Fruit fly (Drosophila melanogaster): ENCODE data around the gene CG3436.
A peak's percentile ranks its signal among the peaks of the same experiment; 100 is the strongest.

The CG3436 gene

DNA sequence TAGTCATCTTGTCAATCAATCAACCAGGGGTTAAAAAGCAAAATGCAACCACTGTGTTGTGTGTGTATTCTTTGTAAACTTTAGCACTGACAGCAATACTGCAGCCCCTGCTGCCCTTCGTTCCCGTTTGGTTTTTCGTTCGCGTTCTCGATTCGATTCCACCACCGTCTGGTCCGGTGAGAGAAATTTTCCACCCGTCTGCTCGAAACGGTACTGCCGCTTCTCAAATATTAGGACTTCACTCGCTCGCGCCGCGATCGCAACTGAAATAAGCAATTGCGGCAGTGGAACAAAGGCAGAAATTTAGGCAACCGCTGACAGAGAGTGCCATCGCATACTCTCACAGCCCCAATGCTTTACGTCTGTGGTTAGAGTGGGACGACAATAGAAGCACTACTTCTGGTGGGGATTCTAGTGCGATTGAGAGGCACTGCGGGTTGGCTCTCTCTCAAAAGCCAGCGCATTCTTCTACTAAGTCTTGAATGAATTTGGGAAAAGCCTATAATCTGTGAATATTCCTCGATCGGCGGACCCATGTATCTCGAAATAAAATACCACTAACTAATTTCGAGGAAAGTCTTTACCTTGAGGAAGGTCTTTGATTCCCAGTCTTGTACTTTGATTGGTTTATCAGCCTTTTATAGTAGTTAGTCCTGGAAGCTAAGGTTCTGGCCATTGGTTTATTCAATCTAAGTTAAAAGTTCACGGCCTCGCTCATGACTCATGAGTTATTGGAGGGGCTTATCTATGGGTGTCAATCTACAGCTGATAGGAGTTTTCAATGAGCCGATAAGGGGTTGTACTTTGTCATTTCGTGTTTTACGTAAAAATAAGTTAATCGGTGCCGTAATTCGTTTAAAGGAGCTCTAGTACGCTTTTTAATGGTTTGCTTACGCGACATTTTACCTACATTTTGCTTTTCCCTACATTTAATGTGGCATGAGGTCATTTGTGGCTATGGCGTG, 26.6 kb upstream of the CG3436 start (continued):
- TF ChIP-seq CG1647 (GFP tag; optimal IDR thresholded peaks at IDR 0.05) = peak; percentile 0
- TF ChIP-seq B-H2 (GFP tag; optimal IDR thresholded peaks at IDR 0.05) = peak; percentile 65
- TF ChIP-seq caup (GFP tag; optimal IDR thresholded peaks at IDR 0.05; ENCODE audit: severe bottlenecking) = peak; percentile 65
- TF ChIP-seq CG10654 (GFP tag; optimal IDR thresholded peaks at IDR 0.05) = no peak
- peak; percentile 49; the same call in 1 of the 2 replicates for TF ChIP-seq amos (GFP tag; IDR thresholded peaks at IDR 0.05; ENCODE audit: partially characterized antibody)
- peak; percentile 43; the same call in 1 of the 3 replicates for TF ChIP-seq otp (GFP tag; IDR thresholded peaks at IDR 0.05)
- peak; percentile 65 for TF ChIP-seq bbx (GFP tag; IDR thresholded peaks at IDR 0.05; ENCODE audit: partially characterized antibody)
- no peak for TF ChIP-seq Dip3 (GFP tag; optimal IDR thresholded peaks at IDR 0.05)
- peak; percentile 26 for TF ChIP-seq CG2120 (GFP tag; optimal IDR thresholded peaks at IDR 0.05)
- TF ChIP-seq Sry-δ (GFP tag; optimal IDR thresholded peaks at IDR 0.05) = peak; percentile 2
- peak; percentile 82 for TF ChIP-seq lab (GFP tag; optimal IDR thresholded peaks at IDR 0.05)
- TF ChIP-seq CG17385 (GFP tag; optimal IDR thresholded peaks at IDR 0.05) = peak; percentile 60
- TF ChIP-seq CG4424 (GFP tag; optimal IDR thresholded peaks at IDR 0.05) = peak; percentile 46
- peak; percentile 91 for TF ChIP-seq chm (GFP tag; IDR thresholded peaks at IDR 0.05)
- peak; percentile 57; the same call in 1 of the 2 replicates for TF ChIP-seq bowl (GFP tag; IDR thresholded peaks at IDR 0.05)
- TF ChIP-seq CG10274 (GFP tag; optimal IDR thresholded peaks at IDR 0.05) = no peak
- peak; percentile 10 for TF ChIP-seq CG11723 (GFP tag; optimal IDR thresholded peaks at IDR 0.05)
- TF ChIP-seq CG5953 (GFP tag; IDR thresholded peaks at IDR 0.05) = no peak
- peak; percentile 64; the same call in 2 of the 3 replicates for TF ChIP-seq CG34422 (GFP tag; IDR thresholded peaks at IDR 0.05)
- peak; percentile 13 for TF ChIP-seq en (GFP tag; optimal IDR thresholded peaks at IDR 0.05)
- peak; percentile 50 for TF ChIP-seq Nf-YB (GFP tag; optimal IDR thresholded peaks at IDR 0.05)
- TF ChIP-seq CG18599 (GFP tag; optimal IDR thresholded peaks at IDR 0.05) = peak; percentile 74
- TF ChIP-seq NC2β (GFP tag; optimal IDR thresholded peaks at IDR 0.05) = peak; percentile 47
- peak; percentile 26 for TF ChIP-seq CG1603 (tag; optimal IDR thresholded peaks at IDR 0.05)
- TF ChIP-seq slou (GFP tag; optimal IDR thresholded peaks at IDR 0.05) = no peak
- peak; percentile 66 for TF ChIP-seq CG31365 (tag; optimal IDR thresholded peaks at IDR 0.05)
- peak; percentile 28 for TF ChIP-seq bigmax (GFP tag; optimal IDR thresholded peaks at IDR 0.05)
- no peak for TF ChIP-seq pzg (GFP tag; optimal IDR thresholded peaks at IDR 0.05)
- TF ChIP-seq z (GFP tag; IDR thresholded peaks at IDR 0.05) = peak; percentile 66; the same call in 2 of the 3 replicates
- TF ChIP-seq CG3995 (GFP tag; optimal IDR thresholded peaks at IDR 0.05) = no peak
- TF ChIP-seq vvl (GFP tag; IDR thresholded peaks at IDR 0.05) = peak; percentile 76
- no peak for TF ChIP-seq maf-S (GFP tag; optimal IDR thresholded peaks at IDR 0.05)
- peak; percentile 60; the same call in 2 of the 3 replicates for TF ChIP-seq zfh1 (GFP tag; IDR thresholded peaks at IDR 0.05)
- peak; percentile 73 for TF ChIP-seq CrebB (tag; optimal IDR thresholded peaks at IDR 0.05)
- no peak for TF ChIP-seq gsb (GFP tag; IDR thresholded peaks at IDR 0.05)
- TF ChIP-seq Asciz (GFP tag; optimal IDR thresholded peaks at IDR 0.05) = peak; percentile 30
- TF ChIP-seq Dad (GFP tag; optimal IDR thresholded peaks at IDR 0.05) = peak; percentile 20
- TF ChIP-seq CG17912 (GFP tag; optimal IDR thresholded peaks at IDR 0.05) = no peak
- peak; percentile 93 for TF ChIP-seq CG12769 (tag; optimal IDR thresholded peaks at IDR 0.05)
- peak; percentile 51 for TF ChIP-seq CG2678 (tag; optimal IDR thresholded peaks at IDR 0.05)
- TF ChIP-seq dm (GFP tag; optimal IDR thresholded peaks at IDR 0.05) = peak; percentile 11
- no peak for TF ChIP-seq CG13624 (GFP tag; optimal IDR thresholded peaks at IDR 0.05)
- TF ChIP-seq CG6791 (GFP tag; IDR thresholded peaks at IDR 0.05; ENCODE audit: partially characterized antibody) = peak; percentile 36; the same call in 1 of the 3 replicates
- peak; percentile 34 for TF ChIP-seq CG12155 (GFP tag; optimal IDR thresholded peaks at IDR 0.05)
- peak; percentile 13 for TF ChIP-seq salm (tag; optimal IDR thresholded peaks at IDR 0.05)
- TF ChIP-seq CG12659 (GFP tag; optimal IDR thresholded peaks at IDR 0.05) = peak; percentile 60
- TF ChIP-seq abd-A (tag; optimal IDR thresholded peaks at IDR 0.05) = peak; percentile 2

Data from whole organism, embryonic.